Worm (Caenorhabditis elegans): ENCODE data around the gene bcs-1.

The bcs-1 gene

DNA sequence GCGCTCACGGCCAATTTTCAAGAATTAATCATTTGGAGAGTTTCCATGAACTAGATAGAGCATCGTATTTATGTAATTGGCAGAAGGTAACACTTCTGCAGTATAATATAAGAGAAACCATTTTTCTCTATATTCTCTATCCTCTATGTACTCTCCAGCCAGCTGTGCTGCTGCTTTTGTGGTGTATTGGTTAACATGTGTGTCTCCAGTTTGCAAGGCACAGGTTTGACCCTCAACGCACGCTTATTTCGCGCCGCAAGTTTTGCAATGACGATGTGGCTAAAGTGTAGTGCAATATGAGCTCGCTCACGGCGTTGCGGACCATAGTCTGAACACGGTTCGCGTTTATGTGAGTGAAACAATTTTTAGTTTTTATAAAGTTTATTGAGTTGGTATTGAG lies 23.9 kb upstream of the bcs-1 start (continued):
- TF ChIP-seq pbrm-1 (GFP tag; IDR thresholded peaks at IDR 0.05) (no peak; the same call in 1 of the 2 replicates), repo-1 (tag; optimal IDR thresholded peaks at IDR 0.05) (peak; percentile 85), cebp-2 (GFP tag; IDR thresholded peaks at IDR 0.05) (peak; percentile 98), ztf-25 (GFP tag; IDR thresholded peaks at IDR 0.05) (peak; percentile 71; the same call in 1 of the 2 replicates), ama-1 (optimal IDR thresholded peaks at IDR 0.05) (no peak), ama-1 (GFP tag; optimal IDR thresholded peaks at IDR 0.05) (peak in 1 of 2 experiments; percentile 60), ekl-4 (GFP tag; IDR thresholded peaks at IDR 0.05) (peak; percentile 83), snpc-1.3 (tag; optimal IDR thresholded peaks at IDR 0.05; ENCODE audit: insufficient read depth) (no peak), Y67H2A.10 (GFP tag; conservative IDR thresholded peaks at IDR 0.05) (no peak), hmg-20 (GFP tag; IDR thresholded peaks at IDR 0.05) (peak; percentile 72), rec-8 (tag; optimal IDR thresholded peaks at IDR 0.05) (peak; percentile 48 to 93), tlf-1 (GFP tag; optimal IDR thresholded peaks at IDR 0.05) (peak; percentile 79), let-607 (tag; optimal IDR thresholded peaks at IDR 0.05) (peak; percentile 62 to 70), mes-4 (tag; optimal IDR thresholded peaks at IDR 0.05) (peak; percentile 89), lin-35 (GFP tag; optimal IDR thresholded peaks at IDR 0.05) (no peak), madf-8 (GFP tag; conservative IDR thresholded peaks at IDR 0.05) (no peak), T26A5.8 (tag; optimal IDR thresholded peaks at IDR 0.05) (peak; percentile 88), dpff-1 (tag; optimal IDR thresholded peaks at IDR 0.05) (no peak), hsf-1 (GFP tag; IDR thresholded peaks at IDR 0.05) (peak; percentile 67; the same call in 1 of the 2 replicates), nfya-1 (tag; optimal IDR thresholded peaks at IDR 0.05; ENCODE audit: borderline replicate concordance, insufficient read depth) (no peak), madf-10 (tag; optimal IDR thresholded peaks at IDR 0.05) (peak; percentile 60), gei-17 (GFP tag; optimal IDR thresholded peaks at IDR 0.05) (no peak), atf-7 (tag; optimal IDR thresholded peaks at IDR 0.05) (peak; percentile 84), attf-5 (GFP tag; optimal IDR thresholded peaks at IDR 0.05) (no peak), cebp-1 (GFP tag; IDR thresholded peaks at IDR 0.05) (peak; percentile 58; the same call in 1 of the 2 replicates), cebp-1 (tag; optimal IDR thresholded peaks at IDR 0.05) (no peak), bed-1 (GFP tag; IDR thresholded peaks at IDR 0.05) (no peak), athp-1 (tag; optimal IDR thresholded peaks at IDR 0.05) (no peak), mcd-1 (GFP tag; IDR thresholded peaks at IDR 0.05) (peak; percentile 72; the same call in 1 of the 2 replicates), F55B11.4 (tag; optimal IDR thresholded peaks at IDR 0.05; ENCODE audit: borderline replicate concordance, insufficient read depth) (no peak), aptf-3 (GFP tag; IDR thresholded peaks at IDR 0.05) (0 out of 2 replicates have a peak, but pooled peaks have one; percentile 37), lsl-1 (GFP tag; optimal IDR thresholded peaks at IDR 0.05) (no peak), B0035.1 (tag; optimal IDR thresholded peaks at IDR 0.05) (peak; percentile 51), hrde-1 (tag; optimal IDR thresholded peaks at IDR 0.05; ENCODE audit: borderline replicate concordance) (peak; percentile 72), ceh-58 (GFP tag; IDR thresholded peaks at IDR 0.05) (peak; percentile 94; the same call in 1 of the 2 replicates), egrh-3 (GFP tag; IDR thresholded peaks at IDR 0.05) (peak; percentile 55; the same call in 1 of the 2 replicates), F22D6.2 (tag; optimal IDR thresholded peaks at IDR 0.05) (no peak), ZK185.1 (tag; optimal IDR thresholded peaks at IDR 0.05; ENCODE audit: poor library complexity, severe bottlenecking) (peak; percentile 88), T07F8.4 (tag; optimal IDR thresholded peaks at IDR 0.05) (peak; percentile 85), unc-62 (GFP tag; optimal IDR thresholded peaks at IDR 0.05) (no peak)

All from whole organism, young adult.